Fruit fly (Drosophila melanogaster) whole organism, embryonic: ENCODE results near the gene fzy.

Source experiments
- Antp ChIP-seq: fragments of 200-800 bp; sonication (Bioruptor generic); optimal IDR thresholded peaks from 3 replicates; lab custom pipeline; 2016; ENCODE audit warnings: missing biosample characterization, missing genetic modification characterization
- BEAF-32 ChIP-seq: fragments of 200-800 bp; sonication (Bioruptor generic); optimal IDR thresholded peaks from 3 replicates; lab custom pipeline; 2017; ENCODE audit warnings: missing biosample characterization, missing genetic modification characterization, mild to moderate bottlenecking, moderate library complexity, missing genetic modification reagents
- Bdp1 ChIP-seq: fragments of 200-800 bp; sonication (Bioruptor generic); optimal IDR thresholded peaks from 3 replicates; lab custom pipeline; 2016; ENCODE audit warnings: missing biosample characterization, missing genetic modification characterization
- CG10209 ChIP-seq: fragments of 200-800 bp; sonication (Bioruptor generic); optimal IDR thresholded peaks from 3 replicates; lab custom pipeline; 2017; ENCODE audit warnings: missing biosample characterization, mild to moderate bottlenecking, missing genetic modification characterization, missing genetic modification reagents
- CG10979 ChIP-seq: fragments of 200-800 bp; sonication (Bioruptor generic); optimal IDR thresholded peaks from 2 replicates; lab custom pipeline; 2018; ENCODE audit warnings: missing biosample characterization, mild to moderate bottlenecking, missing genetic modification characterization, moderate library complexity
- CG12391 ChIP-seq: fragments of 200-800 bp; sonication (Bioruptor generic); optimal IDR thresholded peaks from 3 replicates; lab custom pipeline; 2018; ENCODE audit warnings: missing biosample characterization, mild to moderate bottlenecking, missing genetic modification characterization, moderate library complexity
- CG13287 ChIP-seq: fragments of 200-800 bp; sonication (Bioruptor generic); IDR thresholded peaks from 2 replicates; pipeline ENCODE4 v1.3.6; 2022; ENCODE audit warnings: missing biosample characterization, missing genetic modification characterization; ENCODE audit not compliant: partially characterized antibody
- CG13296 ChIP-seq: fragments of 200-800 bp; sonication (Bioruptor generic); optimal IDR thresholded peaks from 3 replicates; lab custom pipeline; 2018; ENCODE audit warnings: missing biosample characterization, mild to moderate bottlenecking, missing genetic modification characterization
- CG15073 ChIP-seq: fragments of 200-800 bp; sonication (Bioruptor generic); optimal IDR thresholded peaks from 2 replicates; lab custom pipeline; 2016; ENCODE audit warnings: missing biosample characterization, missing genetic modification characterization
- CG15514 ChIP-seq: fragments of 200-800 bp; sonication (Bioruptor generic); optimal IDR thresholded peaks from 3 replicates; lab custom pipeline; 2017; ENCODE audit warnings: missing biosample characterization, missing genetic modification characterization, mild to moderate bottlenecking, moderate library complexity, missing genetic modification reagents
- CG1603 ChIP-seq: fragments of 200-800 bp; sonication (Bioruptor generic); optimal IDR thresholded peaks from 2 replicates; lab custom pipeline; 2019; ENCODE audit warnings: missing biosample characterization, mild to moderate bottlenecking, missing genetic modification characterization, moderate library complexity
- CG17612 ChIP-seq: fragments of 200-800 bp; sonication (Bioruptor generic); IDR thresholded peaks from 2 replicates; pipeline ENCODE4 v1.3.6; 2022; ENCODE audit warnings: missing biosample characterization, missing genetic modification characterization
- CG2712 ChIP-seq: fragments of 200-800 bp; optimal IDR thresholded peaks from 3 replicates; lab custom pipeline; 2019; ENCODE audit warnings: missing biosample characterization, mild to moderate bottlenecking, missing genetic modification characterization, moderate library complexity
- CG30020 ChIP-seq: fragments of 200-800 bp; optimal IDR thresholded peaks from 2 replicates; lab custom pipeline; 2019; ENCODE audit warnings: missing biosample characterization, mild to moderate bottlenecking, missing genetic modification characterization, moderate library complexity
- CG31441 ChIP-seq: fragments of 200-800 bp; sonication (Bioruptor generic); IDR thresholded peaks from 2 replicates; pipeline ENCODE4 v1.3.6; 2022; ENCODE audit warnings: missing biosample characterization, missing genetic modification characterization
- CG34422 ChIP-seq: fragments of 200-800 bp; sonication (Bioruptor generic); IDR thresholded peaks from 3 replicates; pipeline ENCODE4 v1.3.6; 2022; ENCODE audit warnings: missing biosample characterization, missing genetic modification characterization
- CG42726 ChIP-seq: fragments of 200-800 bp; sonication (Bioruptor generic); IDR thresholded peaks from 2 replicates; pipeline ENCODE4 v1.3.6; 2022; ENCODE audit warnings: missing biosample characterization, missing genetic modification characterization; ENCODE audit not compliant: partially characterized antibody
- CG4820 ChIP-seq: fragments of 200-800 bp; sonication (Bioruptor generic); optimal IDR thresholded peaks from 3 replicates; lab custom pipeline; 2016; ENCODE audit warnings: missing biosample characterization, missing genetic modification characterization
- CG8290 ChIP-seq, 3 experiments: fragments of 200-800 bp; sonication (Bioruptor generic); optimal IDR thresholded peaks; 2 replicates each; lab custom pipeline; 2016 to 2019; ENCODE audit warnings: missing biosample characterization in 3 of 3, missing genetic modification characterization in 3 of 3, mild to moderate bottlenecking in 2 of 3, moderate library complexity in 1 of 3
- CG9215 ChIP-seq: fragments of 200-800 bp; sonication (Bioruptor generic); IDR thresholded peaks from 2 replicates; pipeline ENCODE4 v1.3.6; 2022; ENCODE audit warnings: missing biosample characterization, missing genetic modification characterization
- CG9797 ChIP-seq: fragments of 200-800 bp; sonication (Bioruptor generic); optimal IDR thresholded peaks from 3 replicates; lab custom pipeline; 2018; ENCODE audit warnings: missing biosample characterization, mild to moderate bottlenecking, missing genetic modification characterization
- Chrac-16 ChIP-seq: fragments of 200-800 bp; sonication (Bioruptor generic); optimal IDR thresholded peaks from 3 replicates; lab custom pipeline; 2016; ENCODE audit warnings: missing biosample characterization, missing genetic modification characterization
- E2f2 ChIP-seq: fragments of 200-800 bp; sonication (Bioruptor generic); IDR thresholded peaks from 2 replicates; pipeline ENCODE4 v1.3.6; 2022; ENCODE audit warnings: missing biosample characterization, missing genetic modification characterization
- HHEX ChIP-seq: fragments of 200-800 bp; sonication (Bioruptor generic); optimal IDR thresholded peaks from 3 replicates; lab custom pipeline; 2017; ENCODE audit warnings: missing biosample characterization, mild to moderate bottlenecking, missing genetic modification characterization, missing genetic modification reagents
- Hmr ChIP-seq: fragments of 200-800 bp; sonication (Bioruptor generic); optimal IDR thresholded peaks from 3 replicates; lab custom pipeline; 2017; ENCODE audit warnings: mild to moderate bottlenecking, missing biosample characterization, missing genetic modification reagents, missing genetic modification characterization
- Hr3 ChIP-seq: fragments of 200-800 bp; sonication (Bioruptor generic); optimal IDR thresholded peaks from 3 replicates; lab custom pipeline; 2016; ENCODE audit warnings: missing biosample characterization, missing genetic modification characterization
- Lhr ChIP-seq: fragments of 200-800 bp; sonication (Bioruptor generic); optimal IDR thresholded peaks from 3 replicates; lab custom pipeline; 2017; ENCODE audit warnings: mild to moderate bottlenecking, missing biosample characterization, missing genetic modification reagents, missing genetic modification characterization
- MESR4 ChIP-seq: fragments of 200-800 bp; sonication (Bioruptor generic); optimal IDR thresholded peaks from 2 replicates; lab custom pipeline; 2018; ENCODE audit warnings: missing biosample characterization, mild to moderate bottlenecking, missing genetic modification characterization, moderate library complexity
- PHDP ChIP-seq: fragments of 200-800 bp; sonication (Bioruptor generic); optimal IDR thresholded peaks from 3 replicates; lab custom pipeline; 2018; ENCODE audit warnings: missing biosample characterization, mild to moderate bottlenecking, missing genetic modification characterization, moderate library complexity
- Sry-δ ChIP-seq: fragments of 200-800 bp; sonication (Bioruptor generic); optimal IDR thresholded peaks from 2 replicates; lab custom pipeline; 2016; ENCODE audit warnings: missing biosample characterization, missing genetic modification characterization
- Xrp1 ChIP-seq: fragments of 200-800 bp; sonication (Bioruptor generic); IDR thresholded peaks from 2 replicates; pipeline ENCODE4 v1.3.6; 2022; ENCODE audit warnings: missing biosample characterization, missing genetic modification characterization
- dmrt11E ChIP-seq: fragments of 200-800 bp; sonication (Bioruptor generic); optimal IDR thresholded peaks from 3 replicates; lab custom pipeline; 2018; ENCODE audit warnings: missing biosample characterization, mild to moderate bottlenecking, missing genetic modification characterization, moderate library complexity
- dpn ChIP-seq, 2 experiments: fragments of 200-800 bp; sonication (Bioruptor generic); optimal IDR thresholded peaks; 3 replicates each; lab custom pipeline; 2016; ENCODE audit warnings: missing biosample characterization in 2 of 2, missing genetic modification characterization in 2 of 2
- gcm ChIP-seq: fragments of 200-800 bp; sonication (Bioruptor generic); optimal IDR thresholded peaks from 2 replicates; lab custom pipeline; 2019; ENCODE audit warnings: missing biosample characterization, mild to moderate bottlenecking, missing genetic modification characterization, moderate library complexity
- gem ChIP-seq: fragments of 200-800 bp; sonication (Bioruptor generic); optimal IDR thresholded peaks from 2 replicates; lab custom pipeline; 2019; ENCODE audit warnings: missing biosample characterization, mild to moderate bottlenecking, missing genetic modification characterization, moderate library complexity
- gfzf ChIP-seq: fragments of 200-800 bp; sonication (Bioruptor generic); optimal IDR thresholded peaks from 2 replicates; lab custom pipeline; 2016; ENCODE audit warnings: missing biosample characterization, mild to moderate bottlenecking, missing genetic modification characterization, moderate library complexity
- gro ChIP-seq: fragments of 200-800 bp; sonication (Bioruptor generic); optimal IDR thresholded peaks from 2 replicates; lab custom pipeline; 2016; ENCODE audit warnings: missing biosample characterization, missing genetic modification characterization
- hth ChIP-seq: fragments of >200 bp; optimal IDR thresholded peaks from 2 replicates; lab custom pipeline; 2017; ENCODE audit warnings: inconsistent platforms
- kay ChIP-seq: fragments of 200-800 bp; sonication (Bioruptor generic); optimal IDR thresholded peaks from 2 replicates; lab custom pipeline; 2016; ENCODE audit warnings: missing biosample characterization, missing genetic modification characterization
- lab ChIP-seq: fragments of 200-800 bp; sonication (Bioruptor generic); optimal IDR thresholded peaks from 3 replicates; lab custom pipeline; 2017; ENCODE audit warnings: missing biosample characterization, missing genetic modification characterization, mild to moderate bottlenecking, moderate library complexity, missing genetic modification reagents
- p53 ChIP-seq: fragments of 200-800 bp; sonication (Bioruptor generic); optimal IDR thresholded peaks from 2 replicates; lab custom pipeline; 2016; ENCODE audit warnings: missing biosample characterization, missing genetic modification characterization
- phol ChIP-seq: fragments of 200-800 bp; sonication (Bioruptor generic); optimal IDR thresholded peaks from 3 replicates; lab custom pipeline; 2018; ENCODE audit warnings: missing biosample characterization, mild to moderate bottlenecking, missing genetic modification characterization, moderate library complexity
- sd ChIP-seq: fragments of 200-800 bp; sonication (Bioruptor generic); optimal IDR thresholded peaks from 3 replicates; lab custom pipeline; 2018; ENCODE audit warnings: missing biosample characterization, mild to moderate bottlenecking, missing genetic modification characterization, moderate library complexity
- trem ChIP-seq: fragments of 200-800 bp; optimal IDR thresholded peaks from 3 replicates; lab custom pipeline; 2019; ENCODE audit warnings: missing biosample characterization, mild to moderate bottlenecking, missing genetic modification characterization, moderate library complexity
- twi ChIP-seq: fragments of 200-800 bp; optimal IDR thresholded peaks from 2 replicates; lab custom pipeline; 2019; ENCODE audit warnings: missing biosample characterization, mild to moderate bottlenecking, missing genetic modification characterization, moderate library complexity

Gene fzy

dm6 chr2L:16299466-16300311 is 11.1 kb upstream of the fzy start, which contains the start of the genes heix and CG17328 (continued):
- TF ChIP-seq E2f2 (GFP tag; lab: Robert Waterston, UW) (peak; percentile 48), Antp (peak; percentile 55)

dm6 chr2L:16302773-16303279 is 7.9 kb upstream of the fzy start, which contains the start of gene GMF:
Gene GMF (minus strand): TSS chr2L:16302954.
- peak; percentile 74 for TF ChIP-seq gem (tag; lab: Kevin White, UChicago)
- TF ChIP-seq gro (GFP tag; lab: Kevin White, UChicago) = no peak
- TF ChIP-seq CG31441 (GFP tag; lab: Robert Waterston, UW) = no peak; the same call in none of the 2 replicates
- TF ChIP-seq sd (tag; lab: Kevin White, UChicago) = peak; percentile 57
- peak; percentile 53 for TF ChIP-seq Lhr (GFP tag; lab: Kevin White, UChicago)
- TF ChIP-seq Hmr (GFP tag; lab: Kevin White, UChicago) = no peak
- TF ChIP-seq CG12391 = peak; percentile 78
- peak; percentile 42 for TF ChIP-seq Chrac-16 (GFP tag; lab: Kevin White, UChicago)
- TF ChIP-seq Hr3 (GFP tag; lab: Kevin White, UChicago) = peak; percentile 37
- peak; percentile 78 for TF ChIP-seq gfzf (GFP tag; lab: Kevin White, UChicago)
- TF ChIP-seq kay = peak; percentile 79
- TF ChIP-seq dpn (GFP tag; optimal IDR thresholded peaks at IDR 0.05; lab: Kevin White, UChicago) = peak; percentile 9 to 27
- peak; percentile 22 for TF ChIP-seq CG13296 (GFP tag; lab: Kevin White, UChicago)
- no peak for TF ChIP-seq Bdp1 (GFP tag; lab: Kevin White, UChicago)
- no peak for TF ChIP-seq CG42726
- peak; percentile 67 for TF ChIP-seq BEAF-32 (GFP tag; lab: Kevin White, UChicago)
- TF ChIP-seq CG30020 = peak; percentile 39
- TF ChIP-seq twi (tag; lab: Kevin White, UChicago) = peak; percentile 6
- peak; percentile 63 for TF ChIP-seq CG10979 (tag; lab: Kevin White, UChicago)
- peak; percentile 61 for TF ChIP-seq trem (tag; lab: Kevin White, UChicago)
- peak; percentile 55 for TF ChIP-seq Xrp1 (GFP tag; lab: Robert Waterston, UW)
- TF ChIP-seq PHDP (tag; lab: Kevin White, UChicago) = peak; percentile 6
- peak; percentile 68 for TF ChIP-seq CG2712 (tag; lab: Kevin White, UChicago)
- 0 out of 3 replicates have a peak, but pooled peaks have one; percentile 11 for TF ChIP-seq CG34422
- TF ChIP-seq CG15514 (GFP tag; lab: Kevin White, UChicago) = peak; percentile 47
- TF ChIP-seq MESR4 (GFP tag; lab: Kevin White, UChicago) = peak; percentile 70
- TF ChIP-seq dmrt11E (tag; lab: Kevin White, UChicago) = peak; percentile 60
- TF ChIP-seq CG1603 (tag; lab: Kevin White, UChicago) = no peak
- peak; percentile 10 for TF ChIP-seq CG10209 (GFP tag; lab: Kevin White, UChicago)
- TF ChIP-seq lab (GFP tag; lab: Kevin White, UChicago) = peak; percentile 52
- TF ChIP-seq gcm (GFP tag; lab: Kevin White, UChicago) = peak; percentile 1
- TF ChIP-seq CG9797 (GFP tag; lab: Kevin White, UChicago) = peak; percentile 60
- TF ChIP-seq CG4820 (GFP tag; lab: Kevin White, UChicago) = peak; percentile 21
- TF ChIP-seq Sry-δ (GFP tag; lab: Kevin White, UChicago) = peak; percentile 61
- no peak for TF ChIP-seq HHEX (GFP tag; lab: Kevin White, UChicago)
- TF ChIP-seq hth (lab: Kevin White, UChicago) = no peak
- no peak for TF ChIP-seq p53
- 0 out of 2 replicates have a peak, but pooled peaks have one; percentile 25 for TF ChIP-seq CG13287 (GFP tag; lab: Robert Waterston, UW)
- TF ChIP-seq CG8290 (GFP tag; optimal IDR thresholded peaks at IDR 0.05; lab: Kevin White, UChicago) = peak; percentile 41
- TF ChIP-seq CG8290 (tag; optimal IDR thresholded peaks at IDR 0.05; lab: Kevin White, UChicago) = no peak
- TF ChIP-seq CG17612 (GFP tag; lab: Robert Waterston, UW) = no peak
- no peak for TF ChIP-seq CG9215 (GFP tag; lab: Robert Waterston, UW)
- TF ChIP-seq CG15073 (GFP tag; lab: Kevin White, UChicago) = no peak
- peak; percentile 70 for TF ChIP-seq phol
